Fruit fly (Drosophila melanogaster) whole organism, embryonic: ENCODE measurements around the gene GstZ1.

Experiments
- Ada2b ChIP-seq: fragments of 200-800 bp; sonication (Bioruptor generic); IDR thresholded peaks from 2 replicates; pipeline ENCODE4 v1.3.6; 2022; ENCODE audit warnings: missing biosample characterization, missing genetic modification characterization
- BtbVII ChIP-seq: fragments of 200-800 bp; sonication (Bioruptor generic); optimal IDR thresholded peaks from 3 replicates; lab custom pipeline; 2017; ENCODE audit warnings: missing biosample characterization, mild to moderate bottlenecking, missing genetic modification characterization
- CG10959 ChIP-seq: fragments of 200-800 bp; sonication (Bioruptor generic); IDR thresholded peaks from 2 replicates; pipeline ENCODE4 v1.3.6; 2022; ENCODE audit warnings: missing biosample characterization, missing genetic modification characterization
- CG10979 ChIP-seq: fragments of 200-800 bp; sonication (Bioruptor generic); optimal IDR thresholded peaks from 2 replicates; lab custom pipeline; 2018; ENCODE audit warnings: missing biosample characterization, mild to moderate bottlenecking, missing genetic modification characterization, moderate library complexity
- CG11085 ChIP-seq: fragments of 200-800 bp; sonication (Bioruptor generic); IDR thresholded peaks from 2 replicates; pipeline ENCODE4 v1.3.6; 2022; ENCODE audit warnings: missing biosample characterization, missing genetic modification characterization
- CG11723 ChIP-seq: fragments of 200-800 bp; sonication (Bioruptor generic); optimal IDR thresholded peaks from 2 replicates; lab custom pipeline; 2017; ENCODE audit warnings: missing biosample characterization, mild to moderate bottlenecking, missing genetic modification characterization
- CG12155 ChIP-seq: fragments of 200-800 bp; sonication (Bioruptor generic); optimal IDR thresholded peaks from 3 replicates; lab custom pipeline; 2016; ENCODE audit warnings: missing biosample characterization, missing genetic modification characterization
- CG13296 ChIP-seq: fragments of 200-800 bp; sonication (Bioruptor generic); optimal IDR thresholded peaks from 3 replicates; lab custom pipeline; 2018; ENCODE audit warnings: missing biosample characterization, mild to moderate bottlenecking, missing genetic modification characterization
- CG15073 ChIP-seq: fragments of 200-800 bp; sonication (Bioruptor generic); optimal IDR thresholded peaks from 2 replicates; lab custom pipeline; 2016; ENCODE audit warnings: missing biosample characterization, missing genetic modification characterization
- CG1529 ChIP-seq: fragments of 200-800 bp; sonication (Bioruptor generic); optimal IDR thresholded peaks from 3 replicates; lab custom pipeline; 2018; ENCODE audit warnings: missing biosample characterization, missing genetic modification characterization
- CG15514 ChIP-seq: fragments of 200-800 bp; sonication (Bioruptor generic); optimal IDR thresholded peaks from 3 replicates; lab custom pipeline; 2017; ENCODE audit warnings: missing biosample characterization, missing genetic modification characterization, mild to moderate bottlenecking, moderate library complexity, missing genetic modification reagents
- CG17328 ChIP-seq: fragments of 200-800 bp; sonication (Bioruptor generic); IDR thresholded peaks from 2 replicates; pipeline ENCODE4 v1.3.6; 2022; ENCODE audit warnings: missing biosample characterization, missing genetic modification characterization
- CG17912 ChIP-seq: fragments of 200-800 bp; sonication (Bioruptor generic); optimal IDR thresholded peaks from 2 replicates; lab custom pipeline; 2018; ENCODE audit warnings: missing biosample characterization, mild to moderate bottlenecking, missing genetic modification characterization
- CG18599 ChIP-seq: fragments of 200-800 bp; sonication (Bioruptor generic); optimal IDR thresholded peaks from 3 replicates; lab custom pipeline; 2017; ENCODE audit warnings: missing biosample characterization, missing genetic modification characterization, mild to moderate bottlenecking, moderate library complexity, missing genetic modification reagents
- CG2129 ChIP-seq: fragments of 200-800 bp; sonication (Bioruptor generic); IDR thresholded peaks from 2 replicates; pipeline ENCODE4 v1.3.6; 2022; ENCODE audit warnings: missing biosample characterization, missing genetic modification characterization; ENCODE audit not compliant: partially characterized antibody
- CG42726 ChIP-seq: fragments of 200-800 bp; sonication (Bioruptor generic); IDR thresholded peaks from 2 replicates; pipeline ENCODE4 v1.3.6; 2022; ENCODE audit warnings: missing biosample characterization, missing genetic modification characterization; ENCODE audit not compliant: partially characterized antibody
- CG4617 ChIP-seq: fragments of 200-800 bp; sonication (Bioruptor generic); optimal IDR thresholded peaks from 3 replicates; lab custom pipeline; 2016; ENCODE audit warnings: missing biosample characterization, missing genetic modification characterization, borderline replicate concordance
- CG4854 ChIP-seq: fragments of 200-800 bp; sonication (Bioruptor generic); optimal IDR thresholded peaks from 2 replicates; lab custom pipeline; 2016; ENCODE audit warnings: missing biosample characterization, missing genetic modification characterization, inconsistent platforms
- CG7839 ChIP-seq: fragments of 200-800 bp; sonication (Bioruptor generic); optimal IDR thresholded peaks from 3 replicates; lab custom pipeline; 2018; ENCODE audit warnings: missing biosample characterization, mild to moderate bottlenecking, missing genetic modification characterization, moderate library complexity
- CG8765 ChIP-seq: fragments of 200-800 bp; sonication (Bioruptor generic); IDR thresholded peaks from 2 replicates; pipeline ENCODE4 v1.3.6; 2022; ENCODE audit warnings: missing biosample characterization, missing genetic modification characterization
- CG8944 ChIP-seq: fragments of 200-800 bp; sonication (Bioruptor generic); optimal IDR thresholded peaks from 3 replicates; lab custom pipeline; 2016; ENCODE audit warnings: missing biosample characterization, missing genetic modification characterization
- Dll ChIP-seq: fragments of 200-800 bp; sonication (Bioruptor generic); IDR thresholded peaks from 4 replicates; pipeline ENCODE4 v1.3.6; 2022; ENCODE audit warnings: missing biosample characterization, missing genetic modification characterization; ENCODE audit not compliant: partially characterized antibody
- Fer1 ChIP-seq: fragments of 200-800 bp; sonication (Bioruptor generic); optimal IDR thresholded peaks from 2 replicates; lab custom pipeline; 2017; ENCODE audit warnings: missing biosample characterization, mild to moderate bottlenecking, missing genetic modification characterization
- Gug ChIP-seq: fragments of 200-800 bp; sonication (Bioruptor generic); IDR thresholded peaks from 4 replicates; pipeline ENCODE4 v1.3.6; 2022; ENCODE audit warnings: missing biosample characterization, missing genetic modification characterization
- H2.0 ChIP-seq: fragments of 200-800 bp; sonication (Bioruptor generic); IDR thresholded peaks from 2 replicates; pipeline ENCODE4 v1.3.6; 2022; ENCODE audit warnings: missing biosample characterization, missing genetic modification characterization
- HHEX ChIP-seq: fragments of 200-800 bp; sonication (Bioruptor generic); optimal IDR thresholded peaks from 3 replicates; lab custom pipeline; 2017; ENCODE audit warnings: missing biosample characterization, mild to moderate bottlenecking, missing genetic modification characterization, missing genetic modification reagents
- Lpt ChIP-seq: fragments of >200 bp; optimal IDR thresholded peaks from 2 replicates; lab custom pipeline; 2018; ENCODE audit warnings: missing biosample characterization, missing genetic modification characterization
- Mad ChIP-seq: fragments of 200-800 bp; sonication (Bioruptor generic); optimal IDR thresholded peaks from 2 replicates; lab custom pipeline; 2016; ENCODE audit warnings: missing biosample characterization, missing genetic modification characterization
- Sox100B ChIP-seq: fragments of 200-800 bp; sonication (Bioruptor generic); optimal IDR thresholded peaks from 3 replicates; lab custom pipeline; 2018; ENCODE audit warnings: missing biosample characterization, mild to moderate bottlenecking, missing genetic modification characterization
- az2 ChIP-seq: fragments of 200-800 bp; sonication (Bioruptor generic); optimal IDR thresholded peaks from 3 replicates; lab custom pipeline; 2016; ENCODE audit warnings: missing biosample characterization, missing genetic modification characterization
- chinmo ChIP-seq: fragments of 200-800 bp; sonication (Bioruptor generic); IDR thresholded peaks from 4 replicates; pipeline ENCODE4 v1.3.6; 2022; ENCODE audit warnings: missing biosample characterization, missing genetic modification characterization; ENCODE audit not compliant: partially characterized antibody
- disco-r ChIP-seq: fragments of 200-800 bp; sonication (Bioruptor generic); optimal IDR thresholded peaks from 2 replicates; lab custom pipeline; 2016; ENCODE audit warnings: missing biosample characterization, missing genetic modification characterization
- dm ChIP-seq: fragments of 200-800 bp; sonication (Bioruptor generic); optimal IDR thresholded peaks from 3 replicates; lab custom pipeline; 2016; ENCODE audit warnings: missing biosample characterization, missing genetic modification characterization
- exex ChIP-seq: fragments of 200-800 bp; sonication (Bioruptor generic); optimal IDR thresholded peaks from 4 replicates; lab custom pipeline; 2018; ENCODE audit warnings: missing biosample characterization, mild to moderate bottlenecking, missing genetic modification characterization, moderate library complexity
- gro ChIP-seq: fragments of 200-800 bp; sonication (Bioruptor generic); optimal IDR thresholded peaks from 2 replicates; lab custom pipeline; 2016; ENCODE audit warnings: missing biosample characterization, missing genetic modification characterization
- gsb-n ChIP-seq: fragments of 200-800 bp; sonication (Bioruptor generic); optimal IDR thresholded peaks from 3 replicates; lab custom pipeline; 2018; ENCODE audit warnings: missing biosample characterization, mild to moderate bottlenecking, missing genetic modification characterization
- insv ChIP-seq, 2 experiments: fragments of 200-800 bp; sonication (Bioruptor generic); optimal IDR thresholded peaks; 3 replicates each; lab custom pipeline; 2016 to 2018; ENCODE audit warnings: missing biosample characterization in 2 of 2, missing genetic modification characterization in 2 of 2
- jing ChIP-seq: fragments of 200-800 bp; sonication (Bioruptor generic); optimal IDR thresholded peaks from 2 replicates; lab custom pipeline; 2018; ENCODE audit warnings: missing biosample characterization, mild to moderate bottlenecking, missing genetic modification characterization
- lmd ChIP-seq: fragments of 200-800 bp; sonication (Bioruptor generic); IDR thresholded peaks from 2 replicates; pipeline ENCODE4 v1.3.6; 2022; ENCODE audit warnings: missing biosample characterization, missing genetic modification characterization
- nau ChIP-seq: fragments of 200-800 bp; sonication (Bioruptor generic); optimal IDR thresholded peaks from 3 replicates; lab custom pipeline; 2017; ENCODE audit warnings: missing biosample characterization, mild to moderate bottlenecking, missing genetic modification characterization, missing genetic modification reagents
- nom ChIP-seq: fragments of 200-800 bp; sonication (Bioruptor generic); optimal IDR thresholded peaks from 2 replicates; lab custom pipeline; 2017; ENCODE audit warnings: missing biosample characterization, missing genetic modification characterization, mild to moderate bottlenecking, moderate library complexity, missing genetic modification reagents
- pum ChIP-seq: fragments of 200-800 bp; sonication (Bioruptor generic); optimal IDR thresholded peaks from 2 replicates; lab custom pipeline; 2016; ENCODE audit warnings: missing biosample characterization, missing genetic modification characterization
- stwl ChIP-seq: fragments of 200-800 bp; sonication (Bioruptor generic); optimal IDR thresholded peaks from 3 replicates; lab custom pipeline; 2018; ENCODE audit warnings: missing biosample characterization, mild to moderate bottlenecking, missing genetic modification characterization, moderate library complexity
- sug ChIP-seq: fragments of 200-800 bp; optimal IDR thresholded peaks from 2 replicates; lab custom pipeline; 2019; ENCODE audit warnings: missing biosample characterization, mild to moderate bottlenecking, missing genetic modification characterization, moderate library complexity
- tio ChIP-seq: fragments of 200-800 bp; sonication (Bioruptor generic); optimal IDR thresholded peaks from 2 replicates; lab custom pipeline; 2017; ENCODE audit warnings: missing biosample characterization, missing genetic modification characterization, inconsistent platforms
- tna ChIP-seq: fragments of 200-800 bp; sonication (Bioruptor generic); IDR thresholded peaks from 2 replicates; pipeline ENCODE4 v1.3.6; 2022; ENCODE audit warnings: missing biosample characterization, missing genetic modification characterization; ENCODE audit not compliant: partially characterized antibody
- vfl ChIP-seq: fragments of 200-800 bp; sonication (Bioruptor generic); optimal IDR thresholded peaks from 2 replicates; lab custom pipeline; 2016; ENCODE audit warnings: missing biosample characterization, missing genetic modification characterization
- zf30C ChIP-seq: fragments of 200-800 bp; sonication (Bioruptor generic); optimal IDR thresholded peaks from 3 replicates; lab custom pipeline; 2018; ENCODE audit warnings: missing biosample characterization, mild to moderate bottlenecking, missing genetic modification characterization

GstZ1 gene

dm6 chr3R:9434543-9435407 is 21.6 kb downstream of the GstZ1 start (continued):
- TF ChIP-seq Lpt (no peak), stwl (tag; lab: Kevin White, UChicago) (no peak), CG4617 (GFP tag; lab: Kevin White, UChicago) (peak; percentile 48), Sox100B (peak; percentile 86), CG17912 (GFP tag; lab: Kevin White, UChicago) (peak; percentile 9), gro (GFP tag; lab: Kevin White, UChicago) (peak; percentile 87), chinmo (peak; percentile 24; the same call in 2 of the 4 replicates), CG11723 (GFP tag; lab: Kevin White, UChicago) (peak; percentile 75), HHEX (GFP tag; lab: Kevin White, UChicago) (peak; percentile 87), CG8944 (peak; percentile 67), CG15514 (GFP tag; lab: Kevin White, UChicago) (peak; percentile 80), CG17328 (GFP tag; lab: Robert Waterston, UW) (peak; percentile 92), lmd (peak; percentile 84), disco-r (peak; percentile 56), CG42726 (GFP tag; lab: Robert Waterston, UW) (no peak), CG1529 (peak; percentile 61), CG2129 (GFP tag; lab: Robert Waterston, UW) (no peak), Fer1 (peak; percentile 86), Mad (GFP tag; lab: Kevin White, UChicago) (peak; percentile 71), az2 (GFP tag; lab: Kevin White, UChicago) (peak; percentile 82), pum (GFP tag; lab: Kevin White, UChicago) (peak; percentile 76), BtbVII (GFP tag; lab: Kevin White, UChicago) (peak; percentile 76), CG10979 (peak; percentile 83), nom (GFP tag; lab: Kevin White, UChicago) (no peak), sug (peak; percentile 66), vfl (peak; percentile 63), CG4854 (peak; percentile 79), H2.0 (GFP tag; lab: Robert Waterston, UW) (peak; percentile 91), insv (GFP tag; optimal IDR thresholded peaks at IDR 0.05; lab: Kevin White, UChicago) (peak in 1 of 2 experiments; percentile 2), dm (peak; percentile 73), CG15073 (GFP tag; lab: Kevin White, UChicago) (no peak), tna (GFP tag; lab: Robert Waterston, UW) (no peak), CG18599 (peak; percentile 91), Gug (GFP tag; lab: Robert Waterston, UW) (peak; percentile 64; the same call in 3 of the 4 replicates), CG10959 (GFP tag; lab: Robert Waterston, UW) (0 out of 2 replicates have a peak, but pooled peaks have one; percentile 22), CG12155 (GFP tag; lab: Kevin White, UChicago) (peak; percentile 80), zf30C (GFP tag; lab: Kevin White, UChicago) (peak; percentile 36), CG11085 (peak; percentile 64; the same call in 1 of the 2 replicates), tio (GFP tag; lab: Kevin White, UChicago) (peak; percentile 70), gsb-n (tag; lab: Kevin White, UChicago) (peak; percentile 75), nau (peak; percentile 81), CG8765 (no peak), Ada2b (GFP tag; lab: Robert Waterston, UW) (peak; percentile 92), Dll (GFP tag; lab: Robert Waterston, UW) (no peak), CG13296 (peak; percentile 88), exex (peak; percentile 54), CG7839 (tag; lab: Kevin White, UChicago) (peak; percentile 84), jing (GFP tag; lab: Kevin White, UChicago) (no peak)
